Fruit fly (Drosophila melanogaster) whole organism, adult: Measurements from ENCODE around the gene Ir75d.

ENCODE experiments used
- CG11617 ChIP-seq: fragments of 200-800 bp; sonication (Bioruptor generic); optimal IDR thresholded peaks from 2 replicates; lab custom pipeline; 2017; ENCODE audit warnings: mild to moderate bottlenecking, missing biosample characterization, missing genetic modification reagents, missing genetic modification characterization
- CG1620 ChIP-seq: fragments of 200-800 bp; sonication (Bioruptor generic); optimal IDR thresholded peaks from 2 replicates; lab custom pipeline; 2016; ENCODE audit warnings: missing biosample characterization, missing genetic modification characterization
- CG33017 ChIP-seq: fragments of 200-800 bp; sonication (Bioruptor generic); optimal IDR thresholded peaks from 2 replicates; lab custom pipeline; 2018; ENCODE audit warnings: missing biosample characterization, mild to moderate bottlenecking, missing genetic modification characterization, moderate library complexity
- CG5204 ChIP-seq: fragments of 200-800 bp; sonication (Bioruptor generic); optimal IDR thresholded peaks from 2 replicates; lab custom pipeline; 2016; ENCODE audit warnings: missing biosample characterization, missing genetic modification characterization
- CG7101 ChIP-seq: fragments of 200-800 bp; sonication (Bioruptor generic); optimal IDR thresholded peaks from 2 replicates; lab custom pipeline; 2018; ENCODE audit warnings: missing biosample characterization, mild to moderate bottlenecking, missing genetic modification characterization, moderate library complexity
- Crg-1 ChIP-seq: fragments of 200-800 bp; sonication (Bioruptor generic); optimal IDR thresholded peaks from 2 replicates; lab custom pipeline; 2016; ENCODE audit warnings: missing biosample characterization, missing genetic modification characterization
- Hr96 ChIP-seq: fragments of 200-800 bp; sonication (Bioruptor generic); optimal IDR thresholded peaks from 2 replicates; lab custom pipeline; 2016; ENCODE audit warnings: missing biosample characterization, missing genetic modification characterization
- cic ChIP-seq: fragments of 200-800 bp; sonication (Bioruptor generic); optimal IDR thresholded peaks from 2 replicates; lab custom pipeline; 2017; ENCODE audit warnings: missing biosample characterization, mild to moderate bottlenecking, missing genetic modification characterization, moderate library complexity
- cnc ChIP-seq, 2 experiments: fragments of >200 bp; optimal IDR thresholded peaks; 2 replicates each; lab custom pipeline; 2017
- kay ChIP-seq: fragments of 200-800 bp; sonication (Bioruptor generic); peaks from one replicate; lab custom pipeline; 2016; ENCODE audit warnings: missing biosample characterization, missing genetic modification characterization, borderline replicate concordance
- pad ChIP-seq: fragments of 200-800 bp; sonication (Bioruptor generic); optimal IDR thresholded peaks from 3 replicates; lab custom pipeline; 2017; ENCODE audit warnings: missing biosample characterization, missing genetic modification characterization, mild to moderate bottlenecking, moderate library complexity, missing genetic modification reagents
- tj ChIP-seq: fragments of 200-800 bp; sonication (Bioruptor generic); optimal IDR thresholded peaks from 3 replicates; lab custom pipeline; 2017; ENCODE audit warnings: missing biosample characterization, mild to moderate bottlenecking, missing genetic modification characterization, moderate library complexity

Ir75d gene

DNA sequence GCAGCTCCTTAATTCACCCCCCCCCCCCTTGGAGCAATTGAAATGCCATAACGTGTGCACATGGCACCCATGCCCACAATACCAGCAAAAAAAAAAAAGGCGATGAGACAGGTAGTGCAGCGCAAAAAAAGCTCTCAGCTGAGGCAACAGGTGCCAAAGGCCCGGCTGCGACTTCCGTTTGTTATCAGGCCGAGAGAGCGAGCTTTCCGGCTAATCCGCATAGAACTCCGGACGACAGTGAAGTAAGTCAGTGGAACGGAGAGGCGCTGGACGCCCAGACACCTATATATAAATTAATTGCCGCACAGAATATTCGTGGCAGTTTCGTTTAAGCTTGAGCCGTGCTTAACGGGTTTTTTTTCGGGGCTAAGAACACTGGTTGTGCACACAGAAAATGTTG lies 47.7 kb downstream of the Ir75d start, which contains the start of gene CG6865:
Gene CG6865, plus strand, starts transcription at position 321 of the 400 bp plus-strand sequence.
- TF ChIP-seq Crg-1, result no peak
- no peak for TF ChIP-seq CG1620
- TF ChIP-seq CG5204 (GFP tag; lab: Kevin White, UChicago), result no peak
- TF ChIP-seq kay, result no peak

DNA sequence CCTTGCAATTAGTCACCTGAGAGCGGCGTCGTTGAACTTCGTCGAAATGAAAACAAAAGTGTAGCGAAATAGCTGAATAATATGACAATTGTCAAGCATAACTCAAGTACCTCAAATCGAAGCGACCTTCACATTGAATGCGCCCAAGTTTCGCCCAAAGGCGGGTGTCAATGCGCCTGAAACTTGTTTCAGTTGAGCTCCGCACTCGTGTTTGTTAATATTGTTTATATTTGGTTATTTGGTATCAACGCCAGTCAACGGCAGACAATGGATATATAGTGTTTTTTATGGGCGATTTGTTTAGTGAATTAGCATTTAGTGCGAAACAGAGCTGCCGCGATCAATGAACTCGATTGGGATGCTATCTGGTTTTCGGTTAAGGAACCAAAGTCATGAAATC lies 49.1 kb downstream of the Ir75d start:
- TF ChIP-seq cnc (optimal IDR thresholded peaks at IDR 0.05; lab: Kevin White, UChicago), result no peak
- TF ChIP-seq tj, result no peak
- TF ChIP-seq kay, result peak; percentile 56
- TF ChIP-seq Hr96 (GFP tag; lab: Kevin White, UChicago), result no peak

DNA sequence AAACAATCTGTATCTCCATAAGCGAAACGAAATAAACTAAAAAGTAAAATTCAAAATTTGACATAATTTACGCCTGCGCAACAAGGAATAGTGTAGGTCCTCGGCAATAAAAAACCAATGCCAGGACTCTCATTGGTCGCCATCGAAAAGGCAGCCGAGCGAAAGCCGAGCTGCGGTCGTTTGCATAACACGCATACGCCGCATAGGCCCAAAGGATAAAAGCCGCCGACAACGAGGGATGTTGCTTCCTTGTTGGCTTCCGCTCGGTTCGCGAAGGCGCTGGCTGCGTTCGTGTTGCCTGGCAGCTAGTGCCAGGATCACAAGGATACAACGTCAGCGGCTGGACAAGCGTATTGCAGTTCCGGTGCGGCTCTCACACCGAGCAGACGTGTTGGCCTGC lies 50.5 kb downstream of the Ir75d start:
- TF ChIP-seq CG33017 (no peak), pad (GFP tag; lab: Kevin White, UChicago) (no peak), tj (no peak), Hr96 (GFP tag; lab: Kevin White, UChicago) (no peak), CG11617 (GFP tag; lab: Kevin White, UChicago) (no peak), Crg-1 (no peak), cic (GFP tag; lab: Kevin White, UChicago) (no peak), kay (no peak), CG7101 (tag; lab: Kevin White, UChicago) (no peak)
